Worm (Caenorhabditis elegans) whole organism, L4 larva: ENCODE results near the gene ttr-6.
A peak's percentile ranks its signal among the peaks of the same experiment; 100 is the strongest.

Experiments used
- F10B5.3 ChIP-seq: sonication (generic microtip); optimal IDR thresholded peaks from 2 replicates; lab custom pipeline; 2016; ENCODE audit warnings: mild to moderate bottlenecking, missing genetic modification characterization, missing compliant biosample characterization
- F26F4.8 ChIP-seq: fragments of 200-800 bp; sonication (Bioruptor generic); conservative IDR thresholded peaks from 2 replicates; pipeline ENCODE4 v1.3.6; 2022; ENCODE audit warnings: missing genetic modification characterization, missing compliant biosample characterization
- F37D6.2 ChIP-seq: sonication (generic microtip); optimal IDR thresholded peaks from 2 replicates; lab custom pipeline; 2016; ENCODE audit warnings: mild to moderate bottlenecking, missing genetic modification characterization, missing compliant biosample characterization
- Y105C5A.15 ChIP-seq: fragments of 200-800 bp; sonication (Bioruptor generic); IDR thresholded peaks from 2 replicates; pipeline ENCODE4 v1.3.6; 2022; ENCODE audit warnings: missing genetic modification characterization, missing compliant biosample characterization
- Y48G9A.11 ChIP-seq: fragments of 200-800 bp; sonication (Bioruptor generic); IDR thresholded peaks from 2 replicates; pipeline ENCODE4 v1.3.6; 2022; ENCODE audit warnings: missing genetic modification reagents, missing genetic modification characterization, missing compliant biosample characterization
- Y75B8A.6 ChIP-seq: fragments of 200-800 bp; sonication (Bioruptor generic); IDR thresholded peaks from 2 replicates; pipeline ENCODE4 v1.3.6; 2022; ENCODE audit warnings: missing genetic modification reagents, missing genetic modification characterization, missing compliant biosample characterization
- ama-1 ChIP-seq: fragments of 150-350 bp; optimal IDR thresholded peaks from 2 replicates; lab custom pipeline; 2014; ENCODE audit warnings: inconsistent platforms, mixed read lengths
- ceh-44 ChIP-seq: fragments of 200-800 bp; sonication (Bioruptor generic); IDR thresholded peaks from 2 replicates; pipeline ENCODE4 v1.3.6; 2022; ENCODE audit warnings: missing genetic modification reagents, missing genetic modification characterization, missing compliant biosample characterization
- ceh-82 ChIP-seq: sonication (generic microtip); optimal IDR thresholded peaks from 2 replicates; lab custom pipeline; 2017; ENCODE audit warnings: missing biosample characterization, missing genetic modification characterization
- daf-16 ChIP-seq, 3 experiments: sonication (generic microtip); optimal IDR thresholded peaks; 2 replicates each; lab custom pipeline; 2016 to 2017; ENCODE audit warnings: missing genetic modification characterization in 3 of 3, missing genetic modification reagents in 3 of 3, mild to moderate bottlenecking in 2 of 3, missing compliant biosample characterization in 2 of 3, missing biosample characterization in 1 of 3, moderate library complexity in 1 of 3
- dmd-6 ChIP-seq: fragments of 200-800 bp; sonication (Bioruptor generic); IDR thresholded peaks from 2 replicates; pipeline ENCODE4 v1.3.6; 2022; ENCODE audit warnings: missing genetic modification reagents, missing genetic modification characterization, missing compliant biosample characterization
- dmd-8 ChIP-seq: fragments of 200-800 bp; sonication (Bioruptor generic); IDR thresholded peaks from 2 replicates; pipeline ENCODE4 v1.3.6; 2022; ENCODE audit warnings: missing genetic modification characterization, missing compliant biosample characterization
- dmd-9 ChIP-seq: fragments of 200-800 bp; sonication (Bioruptor generic); IDR thresholded peaks from 2 replicates; pipeline ENCODE4 v1.3.6; 2022; ENCODE audit warnings: missing genetic modification reagents, missing genetic modification characterization, missing compliant biosample characterization
- dve-1 ChIP-seq: sonication (generic microtip); optimal IDR thresholded peaks from 2 replicates; lab custom pipeline; 2017; ENCODE audit warnings: antibody characterized with exemption, mild to moderate bottlenecking, missing genetic modification characterization, missing compliant biosample characterization; ENCODE audit not compliant: insufficient read depth
- egl-43 ChIP-seq: fragments of 200-800 bp; sonication (Bioruptor generic); IDR thresholded peaks from 2 replicates; pipeline ENCODE4 v1.3.6; 2022; ENCODE audit warnings: missing genetic modification reagents, missing genetic modification characterization, missing compliant biosample characterization
- hlh-11 ChIP-seq: fragments of 200-800 bp; sonication (Bioruptor generic); optimal IDR thresholded peaks from 2 replicates; lab custom pipeline; 2018; ENCODE audit warnings: mild to moderate bottlenecking, missing genetic modification characterization, missing compliant biosample characterization
- hlh-30 ChIP-seq: sonication (generic microtip); optimal IDR thresholded peaks from 2 replicates; lab custom pipeline; 2017; ENCODE audit warnings: antibody characterized with exemption, mild to moderate bottlenecking, missing genetic modification characterization, missing compliant biosample characterization; ENCODE audit not compliant: insufficient read depth
- lin-1 ChIP-seq: fragments of 200-800 bp; sonication (Bioruptor generic); IDR thresholded peaks from 2 replicates; pipeline ENCODE4 v1.3.6; 2022; ENCODE audit warnings: missing genetic modification reagents, missing genetic modification characterization, missing compliant biosample characterization
- lin-39 ChIP-seq: fragments of 150-350 bp; optimal IDR thresholded peaks from 2 replicates; lab custom pipeline; 2014; ENCODE audit warnings: missing biosample characterization, missing genetic modification reagents, missing genetic modification characterization
- madf-9 ChIP-seq: fragments of 200-800 bp; sonication (Bioruptor generic); conservative IDR thresholded peaks from 2 replicates; pipeline ENCODE4 v1.3.6; 2022; ENCODE audit warnings: missing genetic modification reagents, missing genetic modification characterization, missing compliant biosample characterization
- mdl-1 ChIP-seq, 2 experiments: fragments of 150-350 bp in 1 of 2; sonication (generic microtip) in 1 of 2; optimal IDR thresholded peaks; 2 replicates each; lab custom pipeline; 2014 to 2017; ENCODE audit warnings: missing biosample characterization in 2 of 2, missing genetic modification characterization in 2 of 2
- mdt-29 ChIP-seq: fragments of 200-800 bp; sonication (Bioruptor generic); IDR thresholded peaks from 2 replicates; pipeline ENCODE4 v1.3.6; 2022; ENCODE audit warnings: missing genetic modification reagents, missing genetic modification characterization, missing compliant biosample characterization
- mxl-3 ChIP-seq: fragments of 200-800 bp; sonication (Bioruptor generic); optimal IDR thresholded peaks from 2 replicates; lab custom pipeline; 2018; ENCODE audit warnings: mild to moderate bottlenecking, missing genetic modification characterization, missing compliant biosample characterization
- nhr-102 ChIP-seq: sonication (generic microtip); optimal IDR thresholded peaks from 2 replicates; lab custom pipeline; 2016; ENCODE audit warnings: mild to moderate bottlenecking, missing genetic modification characterization, moderate library complexity, missing compliant biosample characterization
- nhr-11 ChIP-seq: fragments of 150-350 bp; optimal IDR thresholded peaks from 2 replicates; lab custom pipeline; 2014; ENCODE audit warnings: missing biosample characterization, missing genetic modification characterization
- nhr-237 ChIP-seq: sonication (generic microtip); optimal IDR thresholded peaks from 2 replicates; lab custom pipeline; 2017; ENCODE audit warnings: missing biosample characterization, missing genetic modification characterization
- nhr-28 ChIP-seq: fragments of 150-350 bp; optimal IDR thresholded peaks from 2 replicates; lab custom pipeline; 2014; ENCODE audit warnings: missing biosample characterization, missing genetic modification characterization
- nhr-42 ChIP-seq: fragments of 200-800 bp; sonication (Bioruptor generic); IDR thresholded peaks from 2 replicates; pipeline ENCODE4 v1.3.6; 2022; ENCODE audit warnings: missing genetic modification characterization, missing compliant biosample characterization
- nhr-48 ChIP-seq: sonication (generic microtip); optimal IDR thresholded peaks from 2 replicates; lab custom pipeline; 2016; ENCODE audit warnings: mild to moderate bottlenecking, missing genetic modification characterization, missing compliant biosample characterization
- nhr-6 ChIP-seq: fragments of 150-350 bp; optimal IDR thresholded peaks from 2 replicates; lab custom pipeline; 2014; ENCODE audit warnings: missing biosample characterization, missing genetic modification characterization
- nhr-77 ChIP-seq: fragments of 150-350 bp; optimal IDR thresholded peaks from 2 replicates; lab custom pipeline; 2014; ENCODE audit warnings: missing biosample characterization, missing genetic modification characterization
- pha-4 ChIP-seq, 2 experiments: fragments of 150-350 bp in 1 of 2; fragments of 200-800 bp in 1 of 2; sonication (Bioruptor generic) in 1 of 2; IDR thresholded peaks in 1 of 2; optimal IDR thresholded peaks in 1 of 2; 2 replicates each; pipeline versions ENCODE4 v1.3.6 to Lab custom; 2014 to 2022; ENCODE audit warnings: missing genetic modification characterization in 2 of 2, missing genetic modification reagents in 2 of 2, missing biosample characterization in 1 of 2, missing compliant biosample characterization in 1 of 2
- pqm-1 ChIP-seq: sonication (generic microtip); optimal IDR thresholded peaks from 2 replicates; lab custom pipeline; 2017; ENCODE audit warnings: missing biosample characterization, missing genetic modification characterization
- saeg-2 ChIP-seq: fragments of 200-800 bp; sonication (Bioruptor generic); IDR thresholded peaks from 2 replicates; pipeline ENCODE4 v1.3.6; 2022; ENCODE audit warnings: missing genetic modification reagents, missing genetic modification characterization, missing compliant biosample characterization
- set-16 ChIP-seq: fragments of 200-800 bp; sonication (Bioruptor generic); IDR thresholded peaks from 2 replicates; pipeline ENCODE4 v1.3.6; 2022; ENCODE audit warnings: missing genetic modification reagents, missing genetic modification characterization, missing compliant biosample characterization
- skn-1 ChIP-seq: fragments of 150-350 bp; optimal IDR thresholded peaks from 2 replicates; lab custom pipeline; 2014; ENCODE audit warnings: missing biosample characterization, missing genetic modification characterization
- tra-1 ChIP-seq: fragments of 200-800 bp; sonication (Bioruptor generic); IDR thresholded peaks from 2 replicates; pipeline ENCODE4 v1.3.6; 2022; ENCODE audit warnings: missing genetic modification reagents, missing genetic modification characterization, missing compliant biosample characterization
- unc-62 ChIP-seq, 3 experiments: fragments of 150-350 bp in 1 of 3; sonication (generic microtip); optimal IDR thresholded peaks in 2 of 3; peaks in 1 of 3; 1 replicate in 1 of 3; 2 replicates in 2 of 3; lab custom pipeline; 2014 to 2017; ENCODE audit warnings: missing biosample characterization in 3 of 3, missing genetic modification characterization in 3 of 3, missing genetic modification reagents in 3 of 3, missing genotype in 1 of 3
- zag-1 ChIP-seq: fragments of 150-350 bp; optimal IDR thresholded peaks from 2 replicates; lab custom pipeline; 2014; ENCODE audit warnings: missing biosample characterization, missing genetic modification characterization
- zfp-3 ChIP-seq: fragments of 200-800 bp; sonication (Bioruptor generic); conservative IDR thresholded peaks from 2 replicates; pipeline ENCODE4 v1.3.6; 2022; ENCODE audit warnings: missing genetic modification reagents, missing genetic modification characterization, missing compliant biosample characterization
- zip-11 ChIP-seq: fragments of 200-800 bp; sonication (Bioruptor generic); IDR thresholded peaks from 2 replicates; pipeline ENCODE4 v1.3.6; 2022; ENCODE audit warnings: missing genetic modification characterization, missing compliant biosample characterization

ttr-6 gene

DNA sequence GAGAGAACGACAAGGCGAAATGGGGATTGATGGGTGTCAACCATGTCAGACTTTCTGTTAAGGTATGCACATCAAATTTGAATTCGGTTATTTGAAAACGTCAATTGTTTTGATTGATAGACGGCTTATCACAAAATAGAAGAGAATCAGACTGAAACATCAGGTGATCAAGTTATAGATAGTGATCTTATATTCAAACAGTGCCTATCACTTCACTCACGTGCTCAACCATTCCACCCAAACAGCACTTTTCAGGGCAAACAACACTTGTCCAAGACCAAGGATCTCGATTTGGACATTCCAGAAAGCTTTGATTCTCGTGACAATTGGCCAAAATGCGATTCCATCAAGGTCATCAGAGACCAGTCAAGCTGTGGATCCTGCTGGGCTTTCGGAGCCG lies 10.7 kb upstream of the ttr-6 start (continued):
- TF ChIP-seq egl-43 (GFP tag; lab: Robert Waterston, UW) (no peak), nhr-6 (tag; lab: Kevin White, UChicago) (no peak), dve-1 (tag; lab: Kevin White, UChicago) (peak; percentile 75), F10B5.3 (no peak), skn-1 (tag; lab: Kevin White, UChicago) (no peak), zag-1 (tag; lab: Kevin White, UChicago) (no peak), Y75B8A.6 (GFP tag; lab: Robert Waterston, UW) (no peak), zfp-3 (GFP tag; lab: Robert Waterston, UW) (0 out of 2 replicates have a peak, but pooled peaks have one; percentile 8), lin-39 (no peak), F26F4.8 (GFP tag; lab: Robert Waterston, UW) (no peak), nhr-237 (tag; lab: Kevin White, UChicago) (no peak), unc-62 (GFP tag; optimal IDR thresholded peaks at IDR 0.05 in 1 of 2; lab: Kevin White, UChicago) (no peak), unc-62 (tag; optimal IDR thresholded peaks at IDR 0.05; lab: Kevin White, UChicago) (no peak), dmd-9 (no peak), saeg-2 (GFP tag; lab: Robert Waterston, UW) (peak; percentile 47; the same call in 1 of the 2 replicates), ceh-82 (tag; lab: Kevin White, UChicago) (no peak), zip-11 (GFP tag; lab: Robert Waterston, UW) (no peak), nhr-11 (tag; lab: Kevin White, UChicago) (no peak), ama-1 (lab: Kevin White, UChicago) (no peak), nhr-77 (tag; lab: Kevin White, UChicago) (peak; percentile 32), dmd-8 (GFP tag; lab: Robert Waterston, UW) (no peak), hlh-11 (tag; lab: Kevin White, UChicago) (peak; percentile 56), F37D6.2 (tag; lab: Kevin White, UChicago) (no peak), ceh-44 (GFP tag; lab: Robert Waterston, UW) (no peak), Y48G9A.11 (GFP tag; lab: Robert Waterston, UW) (no peak), tra-1 (peak; percentile 50; the same call in 1 of the 2 replicates)

DNA sequence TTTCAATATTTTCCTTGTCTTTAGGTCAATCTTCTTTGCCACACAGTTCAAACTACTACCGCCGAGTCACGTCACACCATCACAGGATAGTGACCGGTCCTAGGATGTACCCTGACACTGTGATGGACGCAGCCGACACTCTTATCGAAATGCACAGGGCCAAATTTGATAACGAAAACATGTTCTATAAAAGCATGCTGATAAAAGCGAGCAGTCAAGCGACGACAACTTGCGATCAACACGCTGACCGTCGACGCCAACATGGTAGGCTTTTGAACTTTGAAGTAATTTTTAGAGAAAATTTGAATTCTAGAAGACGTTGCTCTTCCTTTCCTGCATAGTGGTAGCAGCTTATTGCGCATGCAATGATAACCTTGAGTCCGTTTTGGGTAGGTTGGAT lies 10.1 kb upstream of the ttr-6 start, which contains the start of gene cpr-6:
cpr-6 (plus strand) TSS at position 217 of the 400 bp plus-strand sequence.
- TF ChIP-seq dve-1 (tag; lab: Kevin White, UChicago) (peak; percentile 65), set-16 (GFP tag; lab: Robert Waterston, UW) (no peak), nhr-28 (peak; percentile 66), dmd-6 (GFP tag; lab: Robert Waterston, UW) (peak; percentile 78), tra-1 (peak; percentile 52; the same call in 1 of the 2 replicates), pha-4 (GFP tag; IDR thresholded peaks at IDR 0.05; lab: Robert Waterston, UW) (no peak; the same call in 1 of the 2 replicates), pha-4 (tag; optimal IDR thresholded peaks at IDR 0.05; lab: Kevin White, UChicago) (no peak), nhr-48 (tag; lab: Kevin White, UChicago) (peak; percentile 30), Y105C5A.15 (no peak), mdl-1 (tag; optimal IDR thresholded peaks at IDR 0.05; lab: Kevin White, UChicago) (peak in 1 of 2 experiments; percentile 23), ama-1 (lab: Kevin White, UChicago) (peak; percentile 42), nhr-77 (tag; lab: Kevin White, UChicago) (peak; percentile 51), madf-9 (GFP tag; lab: Robert Waterston, UW) (no peak), nhr-42 (0 out of 2 replicates have a peak, but pooled peaks have one; percentile 23), mdt-29 (peak; percentile 55; the same call in 1 of the 2 replicates), pqm-1 (peak; percentile 67), lin-1 (GFP tag; lab: Robert Waterston, UW) (0 out of 2 replicates have a peak, but pooled peaks have one; percentile 11), daf-16 (GFP tag; optimal IDR thresholded peaks at IDR 0.05; lab: Kevin White, UChicago) (peak in 1 of 2 experiments; percentile 14), daf-16 (tag; optimal IDR thresholded peaks at IDR 0.05; lab: Kevin White, UChicago) (peak; percentile 93), mxl-3 (peak; percentile 25), skn-1 (tag; lab: Kevin White, UChicago) (no peak), hlh-30 (tag; lab: Kevin White, UChicago) (peak; percentile 54), nhr-102 (tag; lab: Kevin White, UChicago) (peak; percentile 53), hlh-11 (tag; lab: Kevin White, UChicago) (peak; percentile 79)
